Fruit fly (Drosophila melanogaster) whole organism, prepupa: Measurements from ENCODE around the gene fh.

Experiments used
- Blimp-1 ChIP-seq: fragments of 200-800 bp; sonication (Bioruptor generic); optimal IDR thresholded peaks from 3 replicates; lab custom pipeline; 2017; ENCODE audit warnings: missing biosample characterization, missing genetic modification characterization, mild to moderate bottlenecking, moderate library complexity, missing genetic modification reagents
- CG10631 ChIP-seq: fragments of 200-800 bp; sonication (Bioruptor generic); optimal IDR thresholded peaks from 2 replicates; lab custom pipeline; 2016; ENCODE audit warnings: missing biosample characterization, missing genetic modification characterization
- CG11294 ChIP-seq: fragments of 200-800 bp; sonication (Bioruptor generic); IDR thresholded peaks from 2 replicates; pipeline ENCODE4 v1.3.6; 2022; ENCODE audit warnings: missing biosample characterization, missing genetic modification characterization
- CG11902 ChIP-seq: fragments of 200-800 bp; sonication (Bioruptor generic); optimal IDR thresholded peaks from 3 replicates; lab custom pipeline; 2016; ENCODE audit warnings: missing biosample characterization, missing genetic modification characterization
- CG15336 ChIP-seq: fragments of 200-800 bp; sonication (Bioruptor generic); IDR thresholded peaks from 2 replicates; pipeline ENCODE4 v1.3.6; 2022; ENCODE audit warnings: missing biosample characterization, missing genetic modification characterization
- CG16779 ChIP-seq: fragments of 200-800 bp; sonication (Bioruptor generic); optimal IDR thresholded peaks from 3 replicates; lab custom pipeline; 2017; ENCODE audit warnings: missing biosample characterization, mild to moderate bottlenecking, missing genetic modification characterization
- CG32006 ChIP-seq: fragments of 200-800 bp; sonication (Bioruptor generic); optimal IDR thresholded peaks from 3 replicates; lab custom pipeline; 2017; ENCODE audit warnings: missing biosample characterization, mild to moderate bottlenecking, missing genetic modification characterization
- CG4318 ChIP-seq: fragments of 200-800 bp; sonication (Bioruptor generic); optimal IDR thresholded peaks from 3 replicates; lab custom pipeline; 2017; ENCODE audit warnings: missing biosample characterization, mild to moderate bottlenecking, missing genetic modification characterization
- CG6163 ChIP-seq: fragments of 200-800 bp; sonication (Bioruptor generic); IDR thresholded peaks from 3 replicates; pipeline ENCODE4 v1.3.6; 2022; ENCODE audit warnings: missing biosample characterization, missing genetic modification characterization
- CG6276 ChIP-seq: fragments of 200-800 bp; sonication (Bioruptor generic); optimal IDR thresholded peaks from 2 replicates; lab custom pipeline; 2017; ENCODE audit warnings: missing biosample characterization, mild to moderate bottlenecking, missing genetic modification characterization
- CG6792 ChIP-seq: fragments of 200-800 bp; sonication (Bioruptor generic); optimal IDR thresholded peaks from 3 replicates; lab custom pipeline; 2016; ENCODE audit warnings: missing biosample characterization, missing genetic modification characterization
- CG6808 ChIP-seq: fragments of 200-800 bp; sonication (Bioruptor generic); optimal IDR thresholded peaks from 3 replicates; lab custom pipeline; 2017; ENCODE audit warnings: missing biosample characterization, missing genetic modification characterization, mild to moderate bottlenecking, moderate library complexity, missing genetic modification reagents
- CG6854 ChIP-seq: fragments of 200-800 bp; sonication (Bioruptor generic); optimal IDR thresholded peaks from 2 replicates; lab custom pipeline; 2017; ENCODE audit warnings: missing biosample characterization, mild to moderate bottlenecking, missing genetic modification characterization
- CG8319 ChIP-seq: fragments of 200-800 bp; sonication (Bioruptor generic); optimal IDR thresholded peaks from 3 replicates; lab custom pipeline; 2016; ENCODE audit warnings: missing biosample characterization, missing genetic modification characterization
- CG8632 ChIP-seq: fragments of 200-800 bp; sonication (Bioruptor generic); optimal IDR thresholded peaks from 3 replicates; lab custom pipeline; 2016; ENCODE audit warnings: missing biosample characterization, missing genetic modification characterization
- CG9139 ChIP-seq: fragments of 200-800 bp; sonication (Bioruptor generic); optimal IDR thresholded peaks from 3 replicates; lab custom pipeline; 2017; ENCODE audit warnings: missing biosample characterization, mild to moderate bottlenecking, missing genetic modification characterization
- Eip78C ChIP-seq: fragments of 200-800 bp; sonication (Bioruptor generic); peaks from one replicate; lab custom pipeline; 2016; ENCODE audit warnings: missing biosample characterization, missing genetic modification characterization
- Ets21C ChIP-seq: fragments of 200-800 bp; sonication (Bioruptor generic); optimal IDR thresholded peaks from 3 replicates; lab custom pipeline; 2016; ENCODE audit warnings: missing biosample characterization, missing genetic modification characterization
- Ets96B ChIP-seq: fragments of 200-800 bp; optimal IDR thresholded peaks from 2 replicates; lab custom pipeline; 2019; ENCODE audit warnings: missing biosample characterization, mild to moderate bottlenecking, missing genetic modification characterization, moderate library complexity
- Hr39 ChIP-seq: fragments of 200-800 bp; sonication (Bioruptor generic); optimal IDR thresholded peaks from 2 replicates; lab custom pipeline; 2016; ENCODE audit warnings: missing biosample characterization, missing genetic modification characterization
- Hr4 ChIP-seq: fragments of 200-800 bp; sonication (Bioruptor generic); optimal IDR thresholded peaks from 3 replicates; lab custom pipeline; 2016; ENCODE audit warnings: missing biosample characterization, missing genetic modification characterization
- Lpt ChIP-seq: fragments of 200-800 bp; sonication (Bioruptor generic); optimal IDR thresholded peaks from 3 replicates; lab custom pipeline; 2016; ENCODE audit warnings: missing biosample characterization, missing genetic modification characterization
- OdsH ChIP-seq: fragments of 200-800 bp; sonication (Bioruptor generic); optimal IDR thresholded peaks from 3 replicates; lab custom pipeline; 2016; ENCODE audit warnings: missing biosample characterization, missing genetic modification characterization
- Sox102F ChIP-seq: fragments of 200-800 bp; sonication (Bioruptor generic); optimal IDR thresholded peaks from 2 replicates; lab custom pipeline; 2016; ENCODE audit warnings: missing biosample characterization, mild to moderate bottlenecking, missing genetic modification characterization
- Sox14 ChIP-seq: fragments of 200-800 bp; sonication (Bioruptor generic); optimal IDR thresholded peaks from 3 replicates; lab custom pipeline; 2016; ENCODE audit warnings: missing biosample characterization, missing genetic modification characterization
- Sox15 ChIP-seq: fragments of 200-800 bp; sonication (Bioruptor generic); optimal IDR thresholded peaks from 3 replicates; lab custom pipeline; 2016; ENCODE audit warnings: missing biosample characterization, missing genetic modification characterization
- cyc ChIP-seq: fragments of 200-800 bp; sonication (Bioruptor generic); optimal IDR thresholded peaks from 3 replicates; lab custom pipeline; 2016; ENCODE audit warnings: missing biosample characterization, missing genetic modification characterization
- dsx ChIP-seq: fragments of 200-800 bp; optimal IDR thresholded peaks from 3 replicates; lab custom pipeline; 2019; ENCODE audit warnings: missing biosample characterization, mild to moderate bottlenecking, missing genetic modification characterization, moderate library complexity; ENCODE audit not compliant: poor library complexity, severe bottlenecking
- eg ChIP-seq: fragments of 200-800 bp; sonication (Bioruptor generic); IDR thresholded peaks from 3 replicates; pipeline ENCODE4 v1.3.6; 2022; ENCODE audit warnings: missing biosample characterization, missing genetic modification characterization
- esn ChIP-seq: fragments of 200-800 bp; sonication (Bioruptor generic); optimal IDR thresholded peaks from 2 replicates; lab custom pipeline; 2016; ENCODE audit warnings: missing biosample characterization, mild to moderate bottlenecking, missing genetic modification characterization, moderate library complexity
- fd59A ChIP-seq: fragments of 200-800 bp; sonication (Bioruptor generic); optimal IDR thresholded peaks from 2 replicates; lab custom pipeline; 2017; ENCODE audit warnings: missing biosample characterization, mild to moderate bottlenecking, missing genetic modification characterization, missing genetic modification reagents
- fd85E ChIP-seq: fragments of 200-800 bp; sonication (Bioruptor generic); optimal IDR thresholded peaks from 3 replicates; lab custom pipeline; 2016; ENCODE audit warnings: missing biosample characterization, missing genetic modification characterization
- lz ChIP-seq: fragments of 200-800 bp; sonication (Bioruptor generic); optimal IDR thresholded peaks from 3 replicates; lab custom pipeline; 2016; ENCODE audit warnings: missing biosample characterization, missing genetic modification characterization
- net ChIP-seq: fragments of 200-800 bp; sonication (Bioruptor generic); optimal IDR thresholded peaks from 3 replicates; lab custom pipeline; 2016; ENCODE audit warnings: missing biosample characterization, missing genetic modification characterization
- salr ChIP-seq, 2 experiments: fragments of 200-800 bp; sonication (Bioruptor generic); optimal IDR thresholded peaks; 3 replicates each; lab custom pipeline; 2016 to 2018; ENCODE audit warnings: missing biosample characterization in 2 of 2, missing genetic modification characterization in 2 of 2, mild to moderate bottlenecking in 1 of 2
- ss ChIP-seq, 2 experiments: fragments of 200-800 bp; sonication (Bioruptor generic); optimal IDR thresholded peaks; 2 replicates in 1 of 2; 3 replicates in 1 of 2; lab custom pipeline; 2017 to 2018; ENCODE audit warnings: mild to moderate bottlenecking in 2 of 2, missing biosample characterization in 2 of 2, missing genetic modification characterization in 2 of 2, moderate library complexity in 1 of 2
- topi ChIP-seq: fragments of 200-800 bp; sonication (Bioruptor generic); optimal IDR thresholded peaks from 3 replicates; lab custom pipeline; 2016; ENCODE audit warnings: missing biosample characterization, missing genetic modification characterization

fh gene

DNA sequence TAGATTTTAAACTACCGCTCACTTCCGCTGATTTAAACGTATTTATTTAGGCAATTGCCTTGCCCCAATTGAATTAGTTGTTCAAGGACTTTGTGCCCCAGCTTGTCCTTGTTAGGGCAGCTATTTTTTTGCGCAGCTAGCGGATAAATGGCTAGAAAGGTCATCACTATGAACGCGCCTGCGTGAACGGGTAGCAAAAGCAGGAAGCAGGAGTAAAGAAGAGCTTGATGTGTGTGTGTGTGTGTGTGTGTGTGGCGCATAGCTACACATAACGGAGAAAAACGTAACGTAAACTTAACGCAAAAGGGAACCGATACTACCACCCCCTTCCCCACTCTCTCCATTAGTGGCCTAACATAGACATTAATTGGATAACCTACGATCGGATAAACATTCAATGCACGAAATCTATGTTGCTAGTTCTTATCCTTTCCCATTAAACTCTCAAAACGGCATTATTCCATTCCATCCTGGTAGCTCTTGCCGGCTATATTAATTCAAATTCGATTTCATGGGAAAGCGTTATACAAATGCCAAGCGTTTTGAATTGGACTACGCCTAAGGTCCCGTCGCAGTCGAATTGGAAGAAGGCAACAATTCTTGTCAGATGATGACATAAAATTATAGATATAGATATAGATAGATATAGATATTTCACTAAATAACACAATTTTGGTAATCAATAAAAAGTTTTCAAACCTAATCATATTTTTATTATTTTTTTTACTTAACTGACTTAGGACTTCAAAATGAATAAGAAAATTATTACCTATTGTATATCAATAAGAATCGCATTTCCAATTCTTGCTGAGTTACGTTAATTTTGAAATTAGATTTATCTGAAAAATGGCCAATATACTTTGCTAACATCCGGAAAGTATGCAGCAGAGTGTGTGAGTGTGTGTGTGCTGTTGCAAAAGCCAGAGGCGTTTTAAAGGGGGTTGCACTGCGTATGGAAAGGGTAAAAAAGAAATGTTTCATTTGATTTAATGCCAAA lies 15.9 kb upstream of the fh start:
- TF ChIP-seq Hr39 (no peak), CG4318 (GFP tag; lab: Kevin White, UChicago) (no peak), CG10631 (GFP tag; lab: Kevin White, UChicago) (no peak), eg (GFP tag; lab: Robert Waterston, UW) (peak; percentile 8; the same call in 1 of the 3 replicates), Ets21C (no peak), esn (GFP tag; lab: Kevin White, UChicago) (no peak), Sox14 (no peak)

DNA sequence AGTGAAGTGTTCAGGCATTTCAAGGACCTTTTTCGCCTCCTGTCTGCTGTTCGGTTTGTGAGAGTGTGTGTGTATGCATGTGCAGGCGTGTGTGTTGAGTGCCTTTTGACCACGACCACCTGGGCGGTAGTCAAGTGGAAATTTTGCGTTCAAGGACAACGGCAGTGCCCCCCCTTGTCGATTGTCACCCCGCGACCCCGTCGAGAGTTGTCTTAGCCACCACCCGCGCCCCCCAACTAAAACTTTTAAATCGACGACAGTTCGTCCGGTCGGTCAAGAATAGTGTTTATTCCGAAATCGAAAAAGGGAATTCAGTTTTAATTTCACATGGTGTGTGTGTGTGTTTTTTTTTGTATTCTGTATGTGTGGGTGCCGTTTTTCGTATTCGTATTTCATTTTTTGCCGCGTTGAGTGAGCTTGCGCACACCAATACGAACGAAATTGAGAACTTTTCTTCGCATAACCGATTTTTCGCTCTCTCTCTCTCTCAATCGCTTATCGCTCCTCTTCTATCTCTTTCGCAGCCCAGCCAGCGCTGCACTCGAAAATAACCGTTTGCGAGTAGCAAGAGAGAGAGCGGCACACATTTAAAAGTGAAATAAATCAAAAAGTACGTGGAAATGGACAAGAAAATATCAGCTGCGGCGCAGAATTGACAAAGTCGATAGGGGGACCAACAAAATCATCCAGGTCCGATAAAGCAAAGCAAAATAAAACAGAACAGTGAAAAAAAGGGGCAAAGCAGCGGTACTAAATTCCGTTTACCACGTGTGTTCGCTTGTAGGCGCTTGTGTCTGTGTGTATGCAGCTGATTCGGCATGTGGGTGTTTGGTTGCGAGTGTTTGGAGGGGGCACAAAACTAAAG lies 15.0 kb upstream of the fh start:
- peak; percentile 37 for TF ChIP-seq CG16779 (tag; lab: Kevin White, UChicago)
- TF ChIP-seq eg (GFP tag; lab: Robert Waterston, UW), result peak; percentile 69
- peak; percentile 74 for TF ChIP-seq Eip78C
- TF ChIP-seq CG6854 (GFP tag; lab: Kevin White, UChicago), result peak; percentile 20
- TF ChIP-seq OdsH, result no peak
- TF ChIP-seq CG8319 (GFP tag; lab: Kevin White, UChicago), result no peak
- TF ChIP-seq Ets21C, result no peak
- TF ChIP-seq Hr4 (GFP tag; lab: Kevin White, UChicago), result no peak
- TF ChIP-seq CG15336, result peak; percentile 32; the same call in 1 of the 2 replicates
- TF ChIP-seq CG6792, result no peak
- peak; percentile 19 for TF ChIP-seq CG6808 (GFP tag; lab: Kevin White, UChicago)
- TF ChIP-seq CG6163, result peak; percentile 68
- peak; percentile 35 for TF ChIP-seq net (GFP tag; lab: Kevin White, UChicago)
- TF ChIP-seq CG8632 (GFP tag; lab: Kevin White, UChicago), result no peak
- no peak for TF ChIP-seq Sox102F (GFP tag; lab: Kevin White, UChicago)
- TF ChIP-seq Ets96B (tag; lab: Kevin White, UChicago), result peak; percentile 21
- peak in 1 of 2 experiments; percentile 38 for TF ChIP-seq salr (GFP tag; optimal IDR thresholded peaks at IDR 0.05; lab: Kevin White, UChicago)
- no peak for TF ChIP-seq CG11294 (GFP tag; lab: Robert Waterston, UW)
- TF ChIP-seq fd59A (GFP tag; lab: Kevin White, UChicago), result peak; percentile 10
- no peak for TF ChIP-seq esn (GFP tag; lab: Kevin White, UChicago)
- TF ChIP-seq CG32006, result no peak
- peak; percentile 41 for TF ChIP-seq CG9139 (GFP tag; lab: Kevin White, UChicago)
- TF ChIP-seq fd85E (GFP tag; lab: Kevin White, UChicago), result no peak
- no peak for TF ChIP-seq Sox15 (GFP tag; lab: Kevin White, UChicago)
- TF ChIP-seq Blimp-1 (GFP tag; lab: Kevin White, UChicago), result peak; percentile 29
- TF ChIP-seq cyc (GFP tag; lab: Kevin White, UChicago), result no peak
- TF ChIP-seq Lpt (GFP tag; lab: Kevin White, UChicago), result no peak
- peak; percentile 45 to 56 for TF ChIP-seq ss (GFP tag; optimal IDR thresholded peaks at IDR 0.05; lab: Kevin White, UChicago)
- TF ChIP-seq CG6276, result peak; percentile 64
- TF ChIP-seq topi (GFP tag; lab: Kevin White, UChicago), result no peak
- no peak for TF ChIP-seq lz (GFP tag; lab: Kevin White, UChicago)
- TF ChIP-seq CG11902 (GFP tag; lab: Kevin White, UChicago), result no peak
- peak; percentile 16 for TF ChIP-seq dsx
